Worm (Caenorhabditis elegans): ENCODE data around the gene C05D12.2.

Gene C05D12.2

ce11 chrII:11415672-11416071 lies 2.4 kb upstream of the C05D12.2 start, which contains the start of gene C05D12.1:
TSS of gene C05D12.1 (minus strand) at chrII:11415772.
- TF ChIP-seq pes-1 (GFP tag; IDR thresholded peaks at IDR 0.05): no peak
- no peak for TF ChIP-seq B0310.2 (tag; optimal IDR thresholded peaks at IDR 0.05)
- no peak for TF ChIP-seq flt-1 (GFP tag; IDR thresholded peaks at IDR 0.05)
- TF ChIP-seq F13C5.2 (tag; optimal IDR thresholded peaks at IDR 0.05): no peak
- no peak for TF ChIP-seq tbx-37 (GFP tag; conservative IDR thresholded peaks at IDR 0.05)
- TF ChIP-seq tra-4 (tag; optimal IDR thresholded peaks at IDR 0.05): no peak
- TF ChIP-seq aly-1 (tag; optimal IDR thresholded peaks at IDR 0.05): no peak
- no peak for TF ChIP-seq tbx-11 (GFP tag; IDR thresholded peaks at IDR 0.05)
- no peak for TF ChIP-seq scrt-1 (GFP tag; IDR thresholded peaks at IDR 0.05)
- TF ChIP-seq hmbx-1 (tag; optimal IDR thresholded peaks at IDR 0.05): no peak
- TF ChIP-seq sea-1 (GFP tag; conservative IDR thresholded peaks at IDR 0.05): no peak

ce11 chrII:11418476-11418875 lies 377 bp downstream of the C05D12.2 start:
- TF ChIP-seq B0310.2 (tag; optimal IDR thresholded peaks at IDR 0.05): no peak

- TF ChIP-seq flt-1 (GFP tag; IDR thresholded peaks at IDR 0.05) (no peak), pes-1 (GFP tag; IDR thresholded peaks at IDR 0.05) (no peak), ceh-13 (GFP tag; optimal IDR thresholded peaks at IDR 0.05) (no peak), aly-1 (tag; optimal IDR thresholded peaks at IDR 0.05) (no peak), tbx-11 (GFP tag; IDR thresholded peaks at IDR 0.05) (no peak), ceh-36 (tag; optimal IDR thresholded peaks at IDR 0.05) (no peak), B0310.2 (tag; optimal IDR thresholded peaks at IDR 0.05) (no peak), tra-4 (tag; optimal IDR thresholded peaks at IDR 0.05) (no peak)
Observed at ce11 chrII:11424032-11424431, 5.9 kb downstream of the C05D12.2 start.

ce11 chrII:11424579-11425316 lies 6.6 kb downstream of the C05D12.2 start, which contains the start of gene C05D12.3:
TSS of gene C05D12.3 (plus strand) at chrII:11425266.
- TF ChIP-seq tra-4 (tag; optimal IDR thresholded peaks at IDR 0.05): no peak
- TF ChIP-seq hnd-1 (tag; optimal IDR thresholded peaks at IDR 0.05): no peak
- TF ChIP-seq aly-1 (tag; optimal IDR thresholded peaks at IDR 0.05): no peak
- TF ChIP-seq B0310.2 (tag; optimal IDR thresholded peaks at IDR 0.05): no peak
- TF ChIP-seq ceh-13 (GFP tag; optimal IDR thresholded peaks at IDR 0.05): no peak
- TF ChIP-seq ceh-36 (tag; optimal IDR thresholded peaks at IDR 0.05): no peak
- TF ChIP-seq flt-1 (GFP tag; IDR thresholded peaks at IDR 0.05): no peak
- TF ChIP-seq hmg-4 (GFP tag; optimal IDR thresholded peaks at IDR 0.05): no peak
- TF ChIP-seq scrt-1 (GFP tag; IDR thresholded peaks at IDR 0.05): no peak
- no peak for TF ChIP-seq hmbx-1 (tag; optimal IDR thresholded peaks at IDR 0.05)
- TF ChIP-seq ama-1 (optimal IDR thresholded peaks at IDR 0.05): no peak
- TF ChIP-seq pes-1 (GFP tag; IDR thresholded peaks at IDR 0.05): no peak
- no peak for TF ChIP-seq sea-1 (GFP tag; conservative IDR thresholded peaks at IDR 0.05)
- no peak for TF ChIP-seq tbx-11 (GFP tag; IDR thresholded peaks at IDR 0.05)
- TF ChIP-seq ets-7 (tag; optimal IDR thresholded peaks at IDR 0.05): no peak
- TF ChIP-seq tbx-37 (GFP tag; conservative IDR thresholded peaks at IDR 0.05): no peak
- no peak for TF ChIP-seq F13C5.2 (tag; optimal IDR thresholded peaks at IDR 0.05)

ce11 chrII:11427322-11427721 lies 9.2 kb downstream of the C05D12.2 start:
- TF ChIP-seq pes-1 (GFP tag; IDR thresholded peaks at IDR 0.05): no peak
- TF ChIP-seq flt-1 (GFP tag; IDR thresholded peaks at IDR 0.05): no peak
- TF ChIP-seq tbx-37 (GFP tag; conservative IDR thresholded peaks at IDR 0.05): no peak
- no peak for TF ChIP-seq tra-4 (tag; optimal IDR thresholded peaks at IDR 0.05)
- no peak for TF ChIP-seq scrt-1 (GFP tag; IDR thresholded peaks at IDR 0.05)
- no peak for TF ChIP-seq aly-1 (tag; optimal IDR thresholded peaks at IDR 0.05)
- no peak for TF ChIP-seq ets-7 (tag; optimal IDR thresholded peaks at IDR 0.05)
- no peak for TF ChIP-seq ceh-36 (tag; optimal IDR thresholded peaks at IDR 0.05)
- no peak for TF ChIP-seq sea-1 (GFP tag; conservative IDR thresholded peaks at IDR 0.05)
- no peak for TF ChIP-seq hmg-4 (GFP tag; optimal IDR thresholded peaks at IDR 0.05)
- no peak for TF ChIP-seq B0310.2 (tag; optimal IDR thresholded peaks at IDR 0.05)
- no peak for TF ChIP-seq ceh-13 (GFP tag; optimal IDR thresholded peaks at IDR 0.05)
- no peak for TF ChIP-seq ama-1 (optimal IDR thresholded peaks at IDR 0.05)
- no peak for TF ChIP-seq hmbx-1 (tag; optimal IDR thresholded peaks at IDR 0.05)
- TF ChIP-seq tbx-11 (GFP tag; IDR thresholded peaks at IDR 0.05): no peak
- TF ChIP-seq hnd-1 (tag; optimal IDR thresholded peaks at IDR 0.05): no peak
- TF ChIP-seq F13C5.2 (tag; optimal IDR thresholded peaks at IDR 0.05): no peak

DNA sequence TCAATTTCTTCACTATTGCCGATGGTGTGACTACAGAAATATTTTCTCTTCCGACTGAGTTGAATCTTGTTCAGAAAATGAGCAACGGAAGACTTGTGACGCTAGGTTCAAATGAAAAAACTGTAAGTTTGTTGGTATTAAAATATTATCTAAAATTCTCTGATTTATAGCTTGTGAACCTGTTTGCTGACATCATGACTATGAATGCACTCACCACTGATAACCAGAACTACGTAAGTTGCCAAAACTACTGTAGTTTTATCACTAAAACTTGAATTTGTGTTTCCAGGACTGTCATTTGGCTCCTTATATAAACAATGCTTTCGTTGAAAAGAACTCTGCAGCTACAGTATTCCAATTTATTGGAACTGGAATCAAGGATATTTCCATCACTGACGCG lies 10.5 kb downstream of the C05D12.2 start:
- TF ChIP-seq B0310.2 (tag; optimal IDR thresholded peaks at IDR 0.05): no peak
- no peak for TF ChIP-seq F13C5.2 (tag; optimal IDR thresholded peaks at IDR 0.05)
- TF ChIP-seq sea-1 (GFP tag; conservative IDR thresholded peaks at IDR 0.05): no peak
- TF ChIP-seq scrt-1 (GFP tag; IDR thresholded peaks at IDR 0.05): no peak
- no peak for TF ChIP-seq pes-1 (GFP tag; IDR thresholded peaks at IDR 0.05)

- TF ChIP-seq ets-7 (tag; optimal IDR thresholded peaks at IDR 0.05): no peak
- no peak for TF ChIP-seq pes-1 (GFP tag; IDR thresholded peaks at IDR 0.05)
- no peak for TF ChIP-seq ceh-13 (GFP tag; optimal IDR thresholded peaks at IDR 0.05)
- TF ChIP-seq F13C5.2 (tag; optimal IDR thresholded peaks at IDR 0.05): no peak
- no peak for TF ChIP-seq flt-1 (GFP tag; IDR thresholded peaks at IDR 0.05)
- no peak for TF ChIP-seq hnd-1 (tag; optimal IDR thresholded peaks at IDR 0.05)
- TF ChIP-seq sea-1 (GFP tag; conservative IDR thresholded peaks at IDR 0.05): no peak
- no peak for TF ChIP-seq aly-1 (tag; optimal IDR thresholded peaks at IDR 0.05)
- TF ChIP-seq tbx-37 (GFP tag; conservative IDR thresholded peaks at IDR 0.05): no peak
- no peak for TF ChIP-seq ama-1 (optimal IDR thresholded peaks at IDR 0.05)
- no peak for TF ChIP-seq hmbx-1 (tag; optimal IDR thresholded peaks at IDR 0.05)
- TF ChIP-seq hmg-4 (GFP tag; optimal IDR thresholded peaks at IDR 0.05): no peak
- no peak for TF ChIP-seq tbx-11 (GFP tag; IDR thresholded peaks at IDR 0.05)
- no peak for TF ChIP-seq tra-4 (tag; optimal IDR thresholded peaks at IDR 0.05)
- no peak for TF ChIP-seq B0310.2 (tag; optimal IDR thresholded peaks at IDR 0.05)
- no peak for TF ChIP-seq ceh-36 (tag; optimal IDR thresholded peaks at IDR 0.05)
- no peak for TF ChIP-seq scrt-1 (GFP tag; IDR thresholded peaks at IDR 0.05)
Observed at ce11 chrII:11431584-11431983, 13.5 kb downstream of the C05D12.2 start, which contains the start of gene C05D12.4. TSS of gene C05D12.4 (plus strand) at chrII:11431884.

Measured in whole organism, early embryonic.